Fruit fly (Drosophila melanogaster) whole organism, embryonic: ENCODE results near the gene htk.

ENCODE experiments used
- ATbp ChIP-seq: fragments of 200-800 bp; sonication (Bioruptor generic); optimal IDR thresholded peaks from 2 replicates; lab custom pipeline; 2017; ENCODE audit warnings: missing biosample characterization, mild to moderate bottlenecking, missing genetic modification characterization, missing genetic modification reagents
- Ada2b ChIP-seq: fragments of 200-800 bp; sonication (Bioruptor generic); IDR thresholded peaks from 2 replicates; pipeline ENCODE4 v1.3.6; 2022; ENCODE audit warnings: missing biosample characterization, missing genetic modification characterization
- C15 ChIP-seq: fragments of 200-800 bp; sonication (Bioruptor generic); IDR thresholded peaks from 3 replicates; pipeline ENCODE4 v1.3.6; 2022; ENCODE audit warnings: missing biosample characterization, missing genetic modification characterization
- CG1024 ChIP-seq: fragments of 200-800 bp; sonication (Bioruptor generic); IDR thresholded peaks from 2 replicates; pipeline ENCODE4 v1.3.6; 2022; ENCODE audit warnings: missing biosample characterization, missing genetic modification characterization
- CG10267 ChIP-seq: fragments of 200-800 bp; sonication (Bioruptor generic); optimal IDR thresholded peaks from 2 replicates; lab custom pipeline; 2018; ENCODE audit warnings: missing biosample characterization, mild to moderate bottlenecking, missing genetic modification characterization, moderate library complexity
- CG11093 ChIP-seq: fragments of 200-800 bp; sonication (Bioruptor generic); IDR thresholded peaks from 3 replicates; pipeline ENCODE4 v1.3.6; 2022; ENCODE audit warnings: missing biosample characterization, missing genetic modification characterization
- CG11504 ChIP-seq: fragments of 200-800 bp; sonication (Bioruptor generic); optimal IDR thresholded peaks from 3 replicates; lab custom pipeline; 2019; ENCODE audit warnings: missing biosample characterization, mild to moderate bottlenecking, missing genetic modification characterization, moderate library complexity
- CG12071 ChIP-seq: fragments of 200-800 bp; sonication (Bioruptor generic); optimal IDR thresholded peaks from 3 replicates; lab custom pipeline; 2018; ENCODE audit warnings: missing biosample characterization, mild to moderate bottlenecking, missing genetic modification characterization
- CG12942 ChIP-seq: fragments of 200-800 bp; sonication (Bioruptor generic); optimal IDR thresholded peaks from 3 replicates; lab custom pipeline; 2016; ENCODE audit warnings: missing biosample characterization, missing genetic modification characterization
- CG14667 ChIP-seq: fragments of 200-800 bp; sonication (Bioruptor generic); IDR thresholded peaks from 2 replicates; pipeline ENCODE4 v1.3.6; 2022; ENCODE audit warnings: missing biosample characterization, missing genetic modification characterization
- CG14710 ChIP-seq: fragments of 200-800 bp; sonication (Bioruptor generic); optimal IDR thresholded peaks from 3 replicates; lab custom pipeline; 2019; ENCODE audit warnings: missing biosample characterization, mild to moderate bottlenecking, missing genetic modification characterization, moderate library complexity
- CG15479 ChIP-seq: fragments of 200-800 bp; sonication (Bioruptor generic); optimal IDR thresholded peaks from 3 replicates; lab custom pipeline; 2019; ENCODE audit warnings: missing biosample characterization, mild to moderate bottlenecking, missing genetic modification characterization, moderate library complexity
- CG17328 ChIP-seq: fragments of 200-800 bp; sonication (Bioruptor generic); IDR thresholded peaks from 2 replicates; pipeline ENCODE4 v1.3.6; 2022; ENCODE audit warnings: missing biosample characterization, missing genetic modification characterization
- CG17568 ChIP-seq: fragments of 200-800 bp; sonication (Bioruptor generic); optimal IDR thresholded peaks from 2 replicates; lab custom pipeline; 2018; ENCODE audit warnings: missing biosample characterization, mild to moderate bottlenecking, missing genetic modification characterization, moderate library complexity
- CG33557 ChIP-seq: fragments of 200-800 bp; sonication (Bioruptor generic); optimal IDR thresholded peaks from 2 replicates; lab custom pipeline; 2019; ENCODE audit warnings: missing biosample characterization, mild to moderate bottlenecking, missing genetic modification characterization, moderate library complexity
- CG4404 ChIP-seq: fragments of 200-800 bp; sonication (Bioruptor generic); IDR thresholded peaks from 2 replicates; pipeline ENCODE4 v1.3.6; 2022; ENCODE audit warnings: missing biosample characterization, missing genetic modification characterization
- CG6254 ChIP-seq: fragments of 200-800 bp; sonication (Bioruptor generic); optimal IDR thresholded peaks from 3 replicates; lab custom pipeline; 2017; ENCODE audit warnings: mild to moderate bottlenecking, missing biosample characterization, missing genetic modification reagents, missing genetic modification characterization
- CkIIα-i1 ChIP-seq: fragments of 200-800 bp; sonication (Bioruptor generic); IDR thresholded peaks from 2 replicates; pipeline ENCODE4 v1.3.6; 2022; ENCODE audit warnings: missing biosample characterization, missing genetic modification characterization
- Deaf1 ChIP-seq: fragments of 200-800 bp; optimal IDR thresholded peaks from 3 replicates; lab custom pipeline; 2019; ENCODE audit warnings: missing biosample characterization, mild to moderate bottlenecking, missing genetic modification characterization, moderate library complexity
- Dip2 ChIP-seq: fragments of 200-800 bp; sonication (Bioruptor generic); IDR thresholded peaks from 2 replicates; pipeline ENCODE4 v1.3.6; 2022; ENCODE audit warnings: missing biosample characterization, missing genetic modification characterization
- Hand ChIP-seq: fragments of 200-800 bp; sonication (Bioruptor generic); optimal IDR thresholded peaks from 2 replicates; lab custom pipeline; 2017; ENCODE audit warnings: mild to moderate bottlenecking, missing biosample characterization, missing genetic modification reagents, missing genetic modification characterization
- Hey ChIP-seq: fragments of 200-800 bp; sonication (Bioruptor generic); optimal IDR thresholded peaks from 3 replicates; lab custom pipeline; 2018; ENCODE audit warnings: missing biosample characterization, mild to moderate bottlenecking, missing genetic modification characterization
- HmgD ChIP-seq: fragments of 200-800 bp; sonication (Bioruptor generic); optimal IDR thresholded peaks from 3 replicates; lab custom pipeline; 2016; ENCODE audit warnings: missing biosample characterization, missing genetic modification characterization
- Hmr ChIP-seq: fragments of 200-800 bp; sonication (Bioruptor generic); optimal IDR thresholded peaks from 3 replicates; lab custom pipeline; 2017; ENCODE audit warnings: mild to moderate bottlenecking, missing biosample characterization, missing genetic modification reagents, missing genetic modification characterization
- Hr51 ChIP-seq, 2 experiments: fragments of 200-800 bp; sonication (Bioruptor generic); optimal IDR thresholded peaks; 2 replicates in 1 of 2; 3 replicates in 1 of 2; lab custom pipeline; 2016 to 2018; ENCODE audit warnings: missing biosample characterization in 2 of 2, missing genetic modification characterization in 2 of 2, mild to moderate bottlenecking in 1 of 2, moderate library complexity in 1 of 2
- Jarid2 ChIP-seq: fragments of 200-800 bp; sonication (Bioruptor generic); optimal IDR thresholded peaks from 3 replicates; lab custom pipeline; 2017; ENCODE audit warnings: mild to moderate bottlenecking, missing biosample characterization, missing genetic modification reagents, missing genetic modification characterization
- Lhr ChIP-seq: fragments of 200-800 bp; sonication (Bioruptor generic); optimal IDR thresholded peaks from 3 replicates; lab custom pipeline; 2017; ENCODE audit warnings: mild to moderate bottlenecking, missing biosample characterization, missing genetic modification reagents, missing genetic modification characterization
- MBD-R2 ChIP-seq: fragments of 200-800 bp; sonication (Bioruptor generic); IDR thresholded peaks from 2 replicates; pipeline ENCODE4 v1.3.6; 2022; ENCODE audit warnings: missing biosample characterization, missing genetic modification characterization
- Med ChIP-seq: fragments of 200-800 bp; sonication (Bioruptor generic); peaks from one replicate; lab custom pipeline; 2016; ENCODE audit warnings: missing biosample characterization, missing genetic modification characterization, mild to moderate bottlenecking, inconsistent platforms, moderate library complexity
- NfI ChIP-seq: fragments of 200-800 bp; sonication (Bioruptor generic); optimal IDR thresholded peaks from 3 replicates; lab custom pipeline; 2018; ENCODE audit warnings: missing biosample characterization, mild to moderate bottlenecking, missing genetic modification characterization, moderate library complexity
- Sox100B ChIP-seq: fragments of 200-800 bp; sonication (Bioruptor generic); optimal IDR thresholded peaks from 3 replicates; lab custom pipeline; 2018; ENCODE audit warnings: missing biosample characterization, mild to moderate bottlenecking, missing genetic modification characterization
- amos ChIP-seq: fragments of 200-800 bp; sonication (Bioruptor generic); IDR thresholded peaks from 2 replicates; pipeline ENCODE4 v1.3.6; 2022; ENCODE audit warnings: missing biosample characterization, missing genetic modification characterization; ENCODE audit not compliant: partially characterized antibody
- aop ChIP-seq: fragments of 200-800 bp; sonication (Bioruptor generic); IDR thresholded peaks from 2 replicates; pipeline ENCODE4 v1.3.6; 2022; ENCODE audit warnings: missing biosample characterization, missing genetic modification characterization
- ash1 ChIP-seq: fragments of 200-800 bp; sonication (Bioruptor generic); optimal IDR thresholded peaks from 2 replicates; lab custom pipeline; 2018; ENCODE audit warnings: missing biosample characterization, mild to moderate bottlenecking, missing genetic modification characterization
- chinmo ChIP-seq: fragments of 200-800 bp; sonication (Bioruptor generic); IDR thresholded peaks from 4 replicates; pipeline ENCODE4 v1.3.6; 2022; ENCODE audit warnings: missing biosample characterization, missing genetic modification characterization; ENCODE audit not compliant: partially characterized antibody
- dm ChIP-seq: fragments of 200-800 bp; sonication (Bioruptor generic); optimal IDR thresholded peaks from 3 replicates; lab custom pipeline; 2016; ENCODE audit warnings: missing biosample characterization, missing genetic modification characterization
- dpn ChIP-seq, 2 experiments: fragments of 200-800 bp; sonication (Bioruptor generic); optimal IDR thresholded peaks; 3 replicates each; lab custom pipeline; 2016; ENCODE audit warnings: missing biosample characterization in 2 of 2, missing genetic modification characterization in 2 of 2
- eve ChIP-seq, 2 experiments: fragments of >200 bp; optimal IDR thresholded peaks; 2 replicates each; lab custom pipeline; 2017; ENCODE audit warnings: missing biosample characterization in 2 of 2, missing genetic modification characterization in 2 of 2
- ewg ChIP-seq: fragments of 200-800 bp; sonication (Bioruptor generic); optimal IDR thresholded peaks from 3 replicates; lab custom pipeline; 2017; ENCODE audit warnings: mild to moderate bottlenecking, missing biosample characterization, missing genetic modification reagents, missing genetic modification characterization
- fru ChIP-seq: fragments of >200 bp; optimal IDR thresholded peaks from 2 replicates; lab custom pipeline; 2017
- gem ChIP-seq: fragments of 200-800 bp; sonication (Bioruptor generic); optimal IDR thresholded peaks from 2 replicates; lab custom pipeline; 2019; ENCODE audit warnings: missing biosample characterization, mild to moderate bottlenecking, missing genetic modification characterization, moderate library complexity
- hbn ChIP-seq: fragments of 200-800 bp; sonication (Bioruptor generic); IDR thresholded peaks from 2 replicates; pipeline ENCODE4 v1.3.6; 2022; ENCODE audit warnings: missing biosample characterization, missing genetic modification characterization; ENCODE audit not compliant: partially characterized antibody
- hth ChIP-seq: fragments of >200 bp; optimal IDR thresholded peaks from 2 replicates; lab custom pipeline; 2017; ENCODE audit warnings: inconsistent platforms
- maf-S ChIP-seq: fragments of 200-800 bp; sonication (Bioruptor generic); optimal IDR thresholded peaks from 2 replicates; lab custom pipeline; 2016; ENCODE audit warnings: missing biosample characterization, missing genetic modification characterization
- onecut ChIP-seq: fragments of 200-800 bp; sonication (Bioruptor generic); IDR thresholded peaks from 2 replicates; pipeline ENCODE4 v1.3.6; 2022; ENCODE audit warnings: missing biosample characterization, missing genetic modification characterization
- org-1 ChIP-seq: fragments of 200-800 bp; sonication (Bioruptor generic); optimal IDR thresholded peaks from 2 replicates; lab custom pipeline; 2017; ENCODE audit warnings: missing biosample characterization, missing genetic modification characterization
- sim ChIP-seq: fragments of 200-800 bp; sonication (Bioruptor generic); IDR thresholded peaks from 2 replicates; pipeline ENCODE4 v1.3.6; 2022; ENCODE audit warnings: missing biosample characterization, missing genetic modification characterization
- sna ChIP-seq: fragments of 200-800 bp; sonication (Bioruptor generic); IDR thresholded peaks from 2 replicates; pipeline ENCODE4 v1.3.6; 2022; ENCODE audit warnings: missing biosample characterization, missing genetic modification characterization; ENCODE audit not compliant: partially characterized antibody
- tgo ChIP-seq: fragments of 200-800 bp; sonication (Bioruptor generic); IDR thresholded peaks from 3 replicates; pipeline ENCODE4 v1.3.6; 2022; ENCODE audit warnings: missing biosample characterization, missing genetic modification characterization

htk gene

dm6 chrX:18860074-18860473, 16.6 kb downstream of the htk start, which contains the start of gene CG32544:
TSS of gene CG32544 (plus strand) at chrX:18860284.
- TF ChIP-seq CG33557 (GFP tag; lab: Kevin White, UChicago) (no peak), ewg (GFP tag; lab: Kevin White, UChicago) (peak; percentile 82), maf-S (GFP tag; lab: Kevin White, UChicago) (no peak), Deaf1 (tag; lab: Kevin White, UChicago) (peak; percentile 74), dpn (GFP tag; optimal IDR thresholded peaks at IDR 0.05; lab: Kevin White, UChicago) (no peak), Hr51 (GFP tag; optimal IDR thresholded peaks at IDR 0.05; lab: Kevin White, UChicago) (peak in 1 of 2 experiments; percentile 22), hth (no peak), CG6254 (GFP tag; lab: Kevin White, UChicago) (no peak), CG17568 (GFP tag; lab: Kevin White, UChicago) (no peak), CG15479 (GFP tag; lab: Kevin White, UChicago) (no peak), CG14667 (GFP tag; lab: Robert Waterston, UW) (no peak), ATbp (GFP tag; lab: Kevin White, UChicago) (no peak), Lhr (GFP tag; lab: Kevin White, UChicago) (no peak), Hand (GFP tag; lab: Kevin White, UChicago) (no peak), CG17328 (GFP tag; lab: Robert Waterston, UW) (no peak), CG1024 (no peak), onecut (GFP tag; lab: Robert Waterston, UW) (peak; percentile 95), Sox100B (no peak), MBD-R2 (GFP tag; lab: Robert Waterston, UW) (0 out of 2 replicates have a peak, but pooled peaks have one; percentile 17), ash1 (GFP tag; lab: Kevin White, UChicago) (no peak), Med (GFP tag; lab: Kevin White, UChicago) (peak; percentile 9)

- TF ChIP-seq Hmr (GFP tag; lab: Kevin White, UChicago) (peak; percentile 55), CG12942 (GFP tag; lab: Kevin White, UChicago) (no peak), dm (GFP tag; lab: Kevin White, UChicago) (peak; percentile 7), CG10267 (peak; percentile 48), sna (GFP tag; lab: Robert Waterston, UW) (peak; percentile 90), HmgD (GFP tag; lab: Kevin White, UChicago) (peak; percentile 16), CG17568 (GFP tag; lab: Kevin White, UChicago) (no peak), ash1 (GFP tag; lab: Kevin White, UChicago) (no peak), sim (GFP tag; lab: Robert Waterston, UW) (no peak), aop (GFP tag; lab: Robert Waterston, UW) (no peak), fru (lab: Kevin White, UChicago) (no peak), amos (GFP tag; lab: Robert Waterston, UW) (peak; percentile 93), tgo (GFP tag; lab: Robert Waterston, UW) (no peak), org-1 (GFP tag; lab: Kevin White, UChicago) (no peak), eve (GFP tag; optimal IDR thresholded peaks at IDR 0.05; lab: Kevin White, UChicago) (no peak), CG14710 (tag; lab: Kevin White, UChicago) (peak; percentile 62), Dip2 (GFP tag; lab: Robert Waterston, UW) (no peak), Ada2b (GFP tag; lab: Robert Waterston, UW) (no peak), CG11504 (tag; lab: Kevin White, UChicago) (no peak), CG11093 (no peak), chinmo (peak; percentile 96), gem (tag; lab: Kevin White, UChicago) (no peak), Hey (tag; lab: Kevin White, UChicago) (no peak), CkIIα-i1 (no peak), NfI (GFP tag; lab: Kevin White, UChicago) (peak; percentile 8), CG4404 (GFP tag; lab: Robert Waterston, UW) (no peak), Jarid2 (peak; percentile 29), CG12071 (GFP tag; lab: Kevin White, UChicago) (no peak), hbn (GFP tag; lab: Robert Waterston, UW) (peak; percentile 91), C15 (GFP tag; lab: Robert Waterston, UW) (no peak)
These were observed 20.5 kb downstream of the htk start, which contains the start of the genes CG7326 and Dora for dm6 chrX:18863748-18864482. TSS of gene CG7326 (minus strand) at chrX:18863776. TSS of gene Dora (plus strand) at chrX:18863950.
